Worm (Caenorhabditis elegans): Measurements from ENCODE around the gene Y4C6B.4.

DNA sequence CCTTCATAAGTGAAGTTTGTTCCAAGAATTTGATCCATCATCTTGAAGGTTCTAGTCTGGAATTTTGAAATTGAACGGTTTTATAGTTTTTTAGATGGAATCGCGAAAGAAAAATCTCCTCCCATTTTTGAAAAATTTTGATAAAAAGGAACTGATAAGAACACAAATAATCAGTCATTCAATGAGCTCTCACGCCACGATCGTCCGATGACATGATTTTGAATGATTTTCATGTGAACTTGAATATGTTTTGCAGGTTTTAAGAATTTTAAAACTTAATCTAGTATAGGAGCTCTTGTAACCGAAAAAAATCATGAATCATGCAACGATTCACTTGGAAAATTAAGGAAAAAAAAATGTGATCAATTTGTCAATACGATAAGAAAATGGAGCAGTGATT is 50.8 kb downstream of the Y4C6B.4 start, which contains the start of gene elo-5:
- TF ChIP-seq ztf-11 (tag; optimal IDR thresholded peaks at IDR 0.05) = no peak
- no peak for TF ChIP-seq aly-2 (tag; optimal IDR thresholded peaks at IDR 0.05)
- TF ChIP-seq nhr-12 (tag; optimal IDR thresholded peaks at IDR 0.05) = no peak
- TF ChIP-seq efl-1 (optimal IDR thresholded peaks at IDR 0.05) = no peak
- TF ChIP-seq efl-1 (GFP tag; optimal IDR thresholded peaks at IDR 0.05 in 1 of 2) = no peak
